Worm (Caenorhabditis elegans): ENCODE measurements around the gene C27D6.12.

DNA sequence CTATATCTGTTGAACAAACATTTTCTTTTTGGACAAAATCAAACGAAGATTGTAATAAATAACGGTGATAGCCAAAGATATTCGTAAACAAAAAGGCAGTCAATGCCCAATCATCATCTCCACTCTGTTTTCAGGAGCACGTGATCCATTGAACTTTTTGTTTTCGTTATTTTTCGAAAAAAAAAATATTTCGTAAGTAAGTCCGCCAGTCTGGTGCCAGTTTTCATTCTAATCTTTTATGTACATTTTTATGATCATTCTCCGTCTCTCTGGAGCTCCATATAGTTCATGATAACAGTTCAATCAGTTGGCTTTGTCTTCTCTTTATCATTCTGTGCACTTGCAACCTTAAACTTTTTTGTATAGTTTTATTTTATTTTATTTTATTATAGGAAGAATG lies 25.1 kb upstream of the C27D6.12 start, which contains the start of gene ampd-1:
- TF ChIP-seq pha-4 (GFP tag; IDR thresholded peaks at IDR 0.05) (no peak), pha-4 (tag; optimal IDR thresholded peaks at IDR 0.05) (no peak), unc-62 (GFP tag; optimal IDR thresholded peaks at IDR 0.05 in 1 of 2) (no peak), unc-62 (tag; optimal IDR thresholded peaks at IDR 0.05) (no peak), unc-39 (tag; optimal IDR thresholded peaks at IDR 0.05) (no peak), lir-3 (tag; optimal IDR thresholded peaks at IDR 0.05) (no peak), aly-2 (tag; optimal IDR thresholded peaks at IDR 0.05) (no peak), egl-27 (tag; optimal IDR thresholded peaks at IDR 0.05) (no peak), ces-1 (GFP tag; optimal IDR thresholded peaks at IDR 0.05) (no peak), snpc-1.2 (GFP tag; IDR thresholded peaks at IDR 0.05) (no peak), vab-7 (GFP tag; IDR thresholded peaks at IDR 0.05) (no peak), daf-19 (GFP tag; conservative IDR thresholded peaks at IDR 0.05) (no peak), nhr-6 (tag; optimal IDR thresholded peaks at IDR 0.05) (no peak)

Measured in whole organism, L4 larva.